Fruit fly (Drosophila melanogaster) whole organism, embryonic: Measurements from ENCODE around the gene ss.

Experiments used
- CG31224 ChIP-seq: fragments of 200-800 bp; sonication (Bioruptor generic); IDR thresholded peaks from 2 replicates; pipeline ENCODE4 v1.3.6; 2022; ENCODE audit warnings: missing biosample characterization, missing genetic modification characterization
- CG31365 ChIP-seq: fragments of 200-800 bp; sonication (Bioruptor generic); optimal IDR thresholded peaks from 2 replicates; lab custom pipeline; 2018; ENCODE audit warnings: missing biosample characterization, mild to moderate bottlenecking, missing genetic modification characterization
- CG3407 ChIP-seq: fragments of 200-800 bp; sonication (Bioruptor generic); optimal IDR thresholded peaks from 2 replicates; lab custom pipeline; 2018; ENCODE audit warnings: missing biosample characterization, mild to moderate bottlenecking, missing genetic modification characterization
- CG3726 ChIP-seq: fragments of 200-800 bp; sonication (Bioruptor generic); IDR thresholded peaks from 3 replicates; pipeline ENCODE4, ENCODE4 v1.3.6; 2022; ENCODE audit warnings: missing biosample characterization, missing genetic modification characterization
- CG6854 ChIP-seq: fragments of 200-800 bp; sonication (Bioruptor generic); optimal IDR thresholded peaks from 3 replicates; lab custom pipeline; 2017; ENCODE audit warnings: missing biosample characterization, mild to moderate bottlenecking, missing genetic modification characterization
- CG9437 ChIP-seq: fragments of 200-800 bp; sonication (Bioruptor generic); optimal IDR thresholded peaks from 2 replicates; lab custom pipeline; 2018; ENCODE audit warnings: missing biosample characterization, mild to moderate bottlenecking, missing genetic modification characterization
- CG9932 ChIP-seq: fragments of 200-800 bp; sonication (Bioruptor generic); IDR thresholded peaks from 2 replicates; pipeline ENCODE4 v1.3.6; 2022; ENCODE audit warnings: missing biosample characterization, missing genetic modification characterization
- HLHmδ ChIP-seq: fragments of 200-800 bp; sonication (Bioruptor generic); optimal IDR thresholded peaks from 2 replicates; lab custom pipeline; 2018; ENCODE audit warnings: missing biosample characterization, mild to moderate bottlenecking, missing genetic modification characterization, moderate library complexity
- pita ChIP-seq: fragments of 200-800 bp; sonication (Bioruptor generic); optimal IDR thresholded peaks from 2 replicates; lab custom pipeline; 2017; ENCODE audit warnings: missing biosample characterization, mild to moderate bottlenecking, missing genetic modification characterization
- psq ChIP-seq: fragments of 200-800 bp; sonication (Bioruptor generic); optimal IDR thresholded peaks from 2 replicates; lab custom pipeline; 2017; ENCODE audit warnings: missing biosample characterization, missing genetic modification characterization
- sc ChIP-seq, 3 experiments: fragments of >200 bp in 2 of 3; fragments of 200-800 bp in 1 of 3; sonication (Bioruptor generic) in 1 of 3; optimal IDR thresholded peaks; 2 replicates in 2 of 3; 3 replicates in 1 of 3; lab custom pipeline; 2017; ENCODE audit warnings: mild to moderate bottlenecking in 1 of 3, missing biosample characterization in 1 of 3, missing genetic modification characterization in 1 of 3, missing genetic modification reagents in 1 of 3

DNA sequence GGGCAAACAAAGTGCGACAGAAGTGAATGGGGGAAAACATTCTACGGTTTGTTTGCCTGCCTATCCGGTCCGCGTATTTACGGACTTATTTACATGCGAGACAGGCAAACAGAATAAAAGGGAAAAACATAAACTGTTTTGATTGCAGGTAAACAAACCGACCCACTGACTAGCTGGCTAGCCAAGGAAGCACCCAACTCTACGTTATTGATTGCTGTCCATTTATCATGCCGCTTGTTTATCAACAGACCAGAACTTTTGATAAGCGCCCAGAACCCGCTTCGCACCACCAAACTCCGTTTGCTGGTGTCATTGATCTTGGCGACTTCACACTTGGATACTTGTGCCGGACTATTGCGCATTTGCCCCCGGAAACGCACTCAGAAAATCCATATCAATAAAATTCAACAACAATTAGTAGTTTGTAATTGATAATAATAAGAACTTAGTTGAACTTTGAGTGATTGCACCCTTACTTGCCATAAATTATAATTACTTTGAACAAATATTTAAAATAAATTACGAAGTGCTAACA, 71.6 kb downstream of the ss start:
- TF ChIP-seq pita (no peak), CG9932 (GFP tag; lab: Robert Waterston, UW) (0 out of 2 replicates have a peak, but pooled peaks have one; percentile 35), CG31365 (tag; lab: Kevin White, UChicago) (peak; percentile 51), CG6854 (GFP tag; lab: Kevin White, UChicago) (peak; percentile 9), CG31224 (peak; percentile 29; the same call in 1 of the 2 replicates), CG3726 (GFP tag; lab: Robert Waterston, UW) (peak; percentile 70; the same call in 2 of the 3 replicates), CG3407 (GFP tag; lab: Kevin White, UChicago) (peak; percentile 87), CG9437 (GFP tag; lab: Kevin White, UChicago) (peak; percentile 9), HLHmδ (peak; percentile 73), sc (optimal IDR thresholded peaks at IDR 0.05; lab: Kevin White, UChicago) (no peak), sc (GFP tag; optimal IDR thresholded peaks at IDR 0.05; lab: Kevin White, UChicago) (peak; percentile 83), psq (peak; percentile 30)
